Fruit fly (Drosophila melanogaster) whole organism, pupa: ENCODE results near the gene ago.

Experiments used
- CG10348 ChIP-seq: fragments of 200-800 bp; sonication (Bioruptor generic); IDR thresholded peaks from 2 replicates; pipeline ENCODE4 v1.3.6; 2022; ENCODE audit warnings: missing biosample characterization, missing genetic modification characterization
- CG14655 ChIP-seq: fragments of 200-800 bp; sonication (Bioruptor generic); optimal IDR thresholded peaks from 3 replicates; lab custom pipeline; 2017; ENCODE audit warnings: mild to moderate bottlenecking, missing biosample characterization, missing genetic modification reagents, missing genetic modification characterization
- CG15710 ChIP-seq: fragments of 200-800 bp; sonication (Bioruptor generic); optimal IDR thresholded peaks from 2 replicates; lab custom pipeline; 2018; ENCODE audit warnings: missing biosample characterization, mild to moderate bottlenecking, missing genetic modification characterization, moderate library complexity
- CG34367 ChIP-seq: fragments of 200-800 bp; sonication (Bioruptor generic); optimal IDR thresholded peaks from 2 replicates; lab custom pipeline; 2018; ENCODE audit warnings: missing biosample characterization, mild to moderate bottlenecking, missing genetic modification characterization
- CG4496 ChIP-seq: fragments of 200-800 bp; sonication (Bioruptor generic); IDR thresholded peaks from 3 replicates; pipeline ENCODE4 v1.3.6; 2022; ENCODE audit warnings: missing biosample characterization, missing genetic modification characterization
- CG8301 ChIP-seq: fragments of 200-800 bp; sonication (Bioruptor generic); optimal IDR thresholded peaks from 2 replicates; lab custom pipeline; 2018; ENCODE audit warnings: missing biosample characterization, mild to moderate bottlenecking, missing genetic modification characterization
- CG9948 ChIP-seq: fragments of 200-800 bp; sonication (Bioruptor generic); optimal IDR thresholded peaks from 2 replicates; lab custom pipeline; 2018; ENCODE audit warnings: missing biosample characterization, mild to moderate bottlenecking, missing genetic modification characterization, moderate library complexity

- TF ChIP-seq CG14655 (GFP tag; lab: Kevin White, UChicago) (peak; percentile 95), CG8301 (peak; percentile 95), CG9948 (peak; percentile 94), CG15710 (tag; lab: Kevin White, UChicago) (peak; percentile 94), CG34367 (peak; percentile 91), CG4496 (peak; percentile 88), CG10348 (peak; percentile 70)
Measured at dm6 chr3L:4230357-4230901, 23.7 kb downstream of the ago start.
